Fruit fly (Drosophila melanogaster) whole organism, adult: ENCODE results near the gene CG42488.

Experiments used
- CG11617 ChIP-seq: fragments of 200-800 bp; sonication (Bioruptor generic); optimal IDR thresholded peaks from 2 replicates; lab custom pipeline; 2017; ENCODE audit warnings: mild to moderate bottlenecking, missing biosample characterization, missing genetic modification reagents, missing genetic modification characterization
- CG12768 ChIP-seq: fragments of 200-800 bp; sonication (Bioruptor generic); optimal IDR thresholded peaks from 2 replicates; lab custom pipeline; 2017; ENCODE audit warnings: missing biosample characterization, missing genetic modification characterization, mild to moderate bottlenecking, moderate library complexity, missing genetic modification reagents
- CG14711 ChIP-seq: fragments of 200-800 bp; sonication (Bioruptor generic); optimal IDR thresholded peaks from 2 replicates; lab custom pipeline; 2018; ENCODE audit warnings: missing biosample characterization, mild to moderate bottlenecking, missing genetic modification characterization, moderate library complexity
- CG1620 ChIP-seq: fragments of 200-800 bp; sonication (Bioruptor generic); optimal IDR thresholded peaks from 2 replicates; lab custom pipeline; 2016; ENCODE audit warnings: missing biosample characterization, missing genetic modification characterization
- CG33017 ChIP-seq: fragments of 200-800 bp; sonication (Bioruptor generic); optimal IDR thresholded peaks from 2 replicates; lab custom pipeline; 2018; ENCODE audit warnings: missing biosample characterization, mild to moderate bottlenecking, missing genetic modification characterization, moderate library complexity
- CG5204 ChIP-seq: fragments of 200-800 bp; sonication (Bioruptor generic); optimal IDR thresholded peaks from 2 replicates; lab custom pipeline; 2016; ENCODE audit warnings: missing biosample characterization, missing genetic modification characterization
- CG7045 ChIP-seq: fragments of 200-800 bp; sonication (Bioruptor generic); optimal IDR thresholded peaks from 2 replicates; lab custom pipeline; 2017; ENCODE audit warnings: missing biosample characterization, mild to moderate bottlenecking, missing genetic modification characterization
- CG7101 ChIP-seq: fragments of 200-800 bp; sonication (Bioruptor generic); optimal IDR thresholded peaks from 2 replicates; lab custom pipeline; 2018; ENCODE audit warnings: missing biosample characterization, mild to moderate bottlenecking, missing genetic modification characterization, moderate library complexity
- Clk ChIP-seq: fragments of 200-800 bp; sonication (Bioruptor generic); optimal IDR thresholded peaks from 2 replicates; lab custom pipeline; 2017; ENCODE audit warnings: missing biosample characterization, missing genetic modification characterization
- Crg-1 ChIP-seq: fragments of 200-800 bp; sonication (Bioruptor generic); optimal IDR thresholded peaks from 2 replicates; lab custom pipeline; 2016; ENCODE audit warnings: missing biosample characterization, missing genetic modification characterization
- Hr96 ChIP-seq: fragments of 200-800 bp; sonication (Bioruptor generic); optimal IDR thresholded peaks from 2 replicates; lab custom pipeline; 2016; ENCODE audit warnings: missing biosample characterization, missing genetic modification characterization
- Mnt ChIP-seq: fragments of 200-800 bp; sonication (Bioruptor generic); optimal IDR thresholded peaks from 2 replicates; lab custom pipeline; 2016; ENCODE audit warnings: missing biosample characterization, mild to moderate bottlenecking, missing genetic modification characterization
- bab1 ChIP-seq: fragments of 200-800 bp; sonication (Bioruptor generic); optimal IDR thresholded peaks from 3 replicates; lab custom pipeline; 2019; ENCODE audit warnings: missing biosample characterization, mild to moderate bottlenecking, missing genetic modification characterization, moderate library complexity
- cic ChIP-seq: fragments of 200-800 bp; sonication (Bioruptor generic); optimal IDR thresholded peaks from 2 replicates; lab custom pipeline; 2017; ENCODE audit warnings: missing biosample characterization, mild to moderate bottlenecking, missing genetic modification characterization, moderate library complexity
- cnc ChIP-seq, 2 experiments: fragments of >200 bp; optimal IDR thresholded peaks; 2 replicates each; lab custom pipeline; 2017
- kay ChIP-seq: fragments of 200-800 bp; sonication (Bioruptor generic); peaks from one replicate; lab custom pipeline; 2016; ENCODE audit warnings: missing biosample characterization, missing genetic modification characterization, borderline replicate concordance
- ovo ChIP-seq: fragments of 200-800 bp; sonication (Bioruptor generic); optimal IDR thresholded peaks from 2 replicates; lab custom pipeline; 2016; ENCODE audit warnings: missing biosample characterization, missing genetic modification characterization
- pad ChIP-seq: fragments of 200-800 bp; sonication (Bioruptor generic); optimal IDR thresholded peaks from 3 replicates; lab custom pipeline; 2017; ENCODE audit warnings: missing biosample characterization, missing genetic modification characterization, mild to moderate bottlenecking, moderate library complexity, missing genetic modification reagents
- tj ChIP-seq: fragments of 200-800 bp; sonication (Bioruptor generic); optimal IDR thresholded peaks from 3 replicates; lab custom pipeline; 2017; ENCODE audit warnings: missing biosample characterization, mild to moderate bottlenecking, missing genetic modification characterization, moderate library complexity
- toe ChIP-seq: fragments of 200-800 bp; sonication (Bioruptor generic); optimal IDR thresholded peaks from 2 replicates; lab custom pipeline; 2016; ENCODE audit warnings: missing biosample characterization, missing genetic modification characterization

Gene CG42488

DNA sequence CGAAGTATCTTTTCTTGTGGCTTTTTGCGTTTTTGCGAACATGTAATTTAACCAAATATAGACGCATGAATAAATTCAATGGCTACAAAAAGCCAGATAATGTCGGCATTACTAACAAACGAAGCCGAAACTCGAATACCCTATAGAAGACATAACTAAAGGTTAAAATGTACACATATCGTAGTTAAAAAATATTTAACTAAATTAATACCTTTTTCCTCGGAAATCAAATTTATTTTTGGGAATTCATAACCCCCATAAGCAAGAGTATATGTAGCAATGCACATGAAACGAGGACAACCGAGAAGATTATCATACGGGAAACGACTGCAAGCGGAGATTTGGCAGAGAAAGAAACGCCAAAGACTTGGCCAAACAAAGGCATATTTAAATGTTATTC is 21.2 kb upstream of the CG42488 start:
- TF ChIP-seq CG7101 = no peak
- TF ChIP-seq toe (GFP tag; lab: Kevin White, UChicago) = no peak
- no peak for TF ChIP-seq CG7045 (GFP tag; lab: Kevin White, UChicago)

- TF ChIP-seq CG5204 (GFP tag; lab: Kevin White, UChicago) (no peak), CG7101 (no peak), CG1620 (GFP tag; lab: Kevin White, UChicago) (no peak), cnc (optimal IDR thresholded peaks at IDR 0.05; lab: Kevin White, UChicago) (no peak), Crg-1 (GFP tag; lab: Kevin White, UChicago) (no peak), CG7045 (GFP tag; lab: Kevin White, UChicago) (no peak), CG33017 (tag; lab: Kevin White, UChicago) (no peak), Hr96 (GFP tag; lab: Kevin White, UChicago) (no peak), bab1 (GFP tag; lab: Kevin White, UChicago) (no peak), cic (GFP tag; lab: Kevin White, UChicago) (no peak), Clk (GFP tag; lab: Kevin White, UChicago) (no peak), Mnt (GFP tag; lab: Kevin White, UChicago) (no peak)
Measured at dm6 chr3R:25462642-25463317, 20.1 kb upstream of the CG42488 start.

DNA sequence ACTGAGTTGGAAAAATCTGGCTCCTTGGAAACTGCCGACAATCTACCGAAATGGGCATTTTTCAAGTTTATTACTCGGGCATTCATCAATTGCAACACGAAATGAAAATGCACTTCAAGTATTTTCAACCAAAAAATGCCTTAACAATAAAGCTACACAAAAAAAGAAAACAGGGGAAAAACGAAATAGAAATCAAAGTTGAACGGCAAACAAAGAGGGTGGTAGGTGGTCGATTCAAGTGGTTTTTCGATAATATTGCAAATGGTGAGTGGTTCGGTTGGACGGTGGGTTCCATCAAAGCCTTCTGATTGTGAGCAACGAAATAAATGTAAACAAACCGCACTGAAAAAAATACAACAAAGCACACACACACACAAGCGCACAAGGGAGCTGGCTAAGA is 16.7 kb upstream of the CG42488 start:
- TF ChIP-seq toe (GFP tag; lab: Kevin White, UChicago) = no peak
- no peak for TF ChIP-seq bab1 (GFP tag; lab: Kevin White, UChicago)
- TF ChIP-seq CG1620 (GFP tag; lab: Kevin White, UChicago) = no peak
- TF ChIP-seq CG7101 = no peak
- no peak for TF ChIP-seq Hr96 (GFP tag; lab: Kevin White, UChicago)
- no peak for TF ChIP-seq CG11617 (GFP tag; lab: Kevin White, UChicago)
- no peak for TF ChIP-seq CG14711 (tag; lab: Kevin White, UChicago)

DNA sequence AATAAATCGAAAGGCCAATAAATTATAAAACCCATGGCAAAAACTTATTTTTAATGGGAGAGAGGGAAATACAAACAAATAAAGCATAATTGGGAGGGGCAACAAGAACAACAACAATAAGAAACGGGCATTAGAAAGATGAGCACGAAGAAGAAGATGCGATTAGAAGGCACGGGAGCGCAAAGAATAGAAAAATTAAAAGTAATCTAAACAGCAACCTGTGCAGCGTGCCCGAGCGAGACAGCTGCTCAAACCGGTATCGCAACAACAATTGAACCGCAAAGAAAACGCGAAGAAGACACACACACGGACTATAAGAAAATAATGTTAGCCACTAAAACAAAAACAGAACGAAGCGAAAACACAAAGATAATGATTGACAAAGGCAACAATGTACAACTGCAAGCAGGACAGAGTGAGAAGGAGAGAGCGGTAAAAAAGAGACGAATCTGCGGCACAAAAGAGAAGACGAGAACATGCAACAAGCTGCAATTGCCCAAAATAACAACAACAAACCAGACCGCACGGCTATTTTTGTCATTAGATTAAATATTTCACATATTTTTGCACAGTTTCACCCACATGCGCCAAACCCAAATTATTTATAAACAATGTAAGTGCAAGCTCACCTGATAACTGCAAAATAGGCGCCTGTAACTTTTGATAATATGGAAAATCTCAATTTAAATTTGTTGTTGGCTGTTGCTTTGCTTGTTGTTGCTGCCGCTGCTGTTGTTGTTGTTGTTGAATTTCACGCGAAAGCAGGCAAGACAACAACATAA is 10.9 kb upstream of the CG42488 start:
- TF ChIP-seq Hr96 (GFP tag; lab: Kevin White, UChicago) = no peak

dm6 chr3R:25472635-25473552 is 10.0 kb upstream of the CG42488 start, which contains the start of the genes Fur1 and Vps33B:
Gene Fur1 (minus strand): TSS chr3R:25473058.
Gene Vps33B (plus strand): TSS chr3R:25473490.
- TF ChIP-seq CG14711 (tag; lab: Kevin White, UChicago) (peak; percentile 95), cnc (optimal IDR thresholded peaks at IDR 0.05; lab: Kevin White, UChicago) (no peak), Crg-1 (GFP tag; lab: Kevin White, UChicago) (peak; percentile 96), CG7101 (peak; percentile 96), ovo (GFP tag; lab: Kevin White, UChicago) (peak; percentile 95), CG12768 (GFP tag; lab: Kevin White, UChicago) (peak; percentile 98), CG11617 (GFP tag; lab: Kevin White, UChicago) (peak; percentile 99), cic (GFP tag; lab: Kevin White, UChicago) (peak; percentile 70), kay (no peak), toe (GFP tag; lab: Kevin White, UChicago) (peak; percentile 99), Hr96 (GFP tag; lab: Kevin White, UChicago) (peak; percentile 98), CG1620 (GFP tag; lab: Kevin White, UChicago) (peak; percentile 98), bab1 (GFP tag; lab: Kevin White, UChicago) (peak; percentile 97), Clk (GFP tag; lab: Kevin White, UChicago) (peak; percentile 92), CG33017 (tag; lab: Kevin White, UChicago) (peak; percentile 91), pad (GFP tag; lab: Kevin White, UChicago) (peak; percentile 86), CG7045 (GFP tag; lab: Kevin White, UChicago) (peak; percentile 97), Mnt (GFP tag; lab: Kevin White, UChicago) (peak; percentile 95), CG5204 (GFP tag; lab: Kevin White, UChicago) (peak; percentile 99), tj (peak; percentile 93)

DNA sequence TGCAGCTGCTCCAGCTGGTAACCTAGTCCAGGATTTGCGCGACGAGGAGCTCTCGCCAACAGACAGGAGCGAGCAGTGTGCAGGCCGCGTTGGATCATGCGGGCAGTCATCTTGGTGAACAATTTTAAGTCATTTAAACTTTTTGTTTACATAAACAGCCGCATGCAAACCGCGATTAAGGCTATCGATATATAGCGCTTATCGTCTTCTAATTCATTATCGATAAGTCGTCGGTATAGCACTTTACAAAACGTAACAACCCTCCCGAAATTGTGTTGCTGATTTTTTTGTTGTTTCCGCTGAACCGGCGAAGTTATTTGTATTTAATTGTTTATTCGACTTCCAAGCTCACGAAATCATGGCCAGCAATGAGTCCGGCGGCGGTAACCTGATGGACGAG is 6.2 kb upstream of the CG42488 start, which contains the start of the genes CG4553 and MED28:
Gene CG4553, minus strand, starts transcription at position 172 of the 400 bp plus-strand sequence.
Gene MED28, plus strand, starts transcription at position 260 of the 400 bp plus-strand sequence.
- TF ChIP-seq CG11617 (GFP tag; lab: Kevin White, UChicago) (no peak), Hr96 (GFP tag; lab: Kevin White, UChicago) (no peak), kay (no peak), bab1 (GFP tag; lab: Kevin White, UChicago) (peak; percentile 45), toe (GFP tag; lab: Kevin White, UChicago) (no peak), Clk (GFP tag; lab: Kevin White, UChicago) (no peak), CG33017 (tag; lab: Kevin White, UChicago) (no peak), CG1620 (GFP tag; lab: Kevin White, UChicago) (no peak), pad (GFP tag; lab: Kevin White, UChicago) (no peak), Mnt (GFP tag; lab: Kevin White, UChicago) (peak; percentile 27), CG7045 (GFP tag; lab: Kevin White, UChicago) (no peak), CG12768 (GFP tag; lab: Kevin White, UChicago) (no peak), ovo (GFP tag; lab: Kevin White, UChicago) (no peak), CG14711 (tag; lab: Kevin White, UChicago) (peak; percentile 98), cnc (optimal IDR thresholded peaks at IDR 0.05; lab: Kevin White, UChicago) (no peak), tj (no peak), cic (GFP tag; lab: Kevin White, UChicago) (no peak), CG7101 (no peak), Crg-1 (GFP tag; lab: Kevin White, UChicago) (peak; percentile 24), CG5204 (GFP tag; lab: Kevin White, UChicago) (no peak)
